Fruit fly (Drosophila melanogaster) whole organism, embryonic: Measurements from ENCODE around the gene Hpr1.

Experiments
- Antp ChIP-seq: fragments of 200-800 bp; sonication (Bioruptor generic); optimal IDR thresholded peaks from 3 replicates; lab custom pipeline; 2016; ENCODE audit warnings: missing biosample characterization, missing genetic modification characterization
- Asciz ChIP-seq: fragments of 200-800 bp; sonication (Bioruptor generic); optimal IDR thresholded peaks from 2 replicates; lab custom pipeline; 2017; ENCODE audit warnings: missing biosample characterization, mild to moderate bottlenecking, missing genetic modification characterization, missing genetic modification reagents
- Bteb2 ChIP-seq: fragments of 200-800 bp; sonication (Bioruptor generic); optimal IDR thresholded peaks from 2 replicates; lab custom pipeline; 2016; ENCODE audit warnings: missing biosample characterization, missing genetic modification characterization
- CG10274 ChIP-seq: fragments of 200-800 bp; sonication (Bioruptor generic); optimal IDR thresholded peaks from 3 replicates; lab custom pipeline; 2017; ENCODE audit warnings: missing biosample characterization, mild to moderate bottlenecking, missing genetic modification characterization
- CG10366 ChIP-seq: fragments of 200-800 bp; sonication (Bioruptor generic); IDR thresholded peaks from 2 replicates; pipeline ENCODE4 v1.3.6; 2022; ENCODE audit warnings: missing biosample characterization, missing genetic modification characterization
- CG10431 ChIP-seq: fragments of 200-800 bp; sonication (Bioruptor generic); optimal IDR thresholded peaks from 3 replicates; lab custom pipeline; 2018; ENCODE audit warnings: missing biosample characterization, mild to moderate bottlenecking, missing genetic modification characterization
- CG11247 ChIP-seq: fragments of 200-800 bp; sonication (Bioruptor generic); IDR thresholded peaks from 2 replicates; pipeline ENCODE4 v1.3.6; 2022; ENCODE audit warnings: missing biosample characterization, missing genetic modification characterization
- CG11398 ChIP-seq: fragments of 200-800 bp; sonication (Bioruptor generic); optimal IDR thresholded peaks from 2 replicates; lab custom pipeline; 2016; ENCODE audit warnings: missing biosample characterization, missing genetic modification characterization
- CG11456 ChIP-seq: fragments of 200-800 bp; sonication (Bioruptor generic); IDR thresholded peaks from 3 replicates; pipeline ENCODE4 v1.3.6; 2022; ENCODE audit warnings: missing biosample characterization, missing genetic modification characterization
- CG12659 ChIP-seq: fragments of 200-800 bp; sonication (Bioruptor generic); optimal IDR thresholded peaks from 3 replicates; lab custom pipeline; 2017; ENCODE audit warnings: mild to moderate bottlenecking, missing biosample characterization, missing genetic modification reagents, missing genetic modification characterization
- CG14667 ChIP-seq: fragments of 200-800 bp; sonication (Bioruptor generic); IDR thresholded peaks from 2 replicates; pipeline ENCODE4 v1.3.6; 2022; ENCODE audit warnings: missing biosample characterization, missing genetic modification characterization
- CG14965 ChIP-seq: fragments of 200-800 bp; sonication (Bioruptor generic); optimal IDR thresholded peaks from 2 replicates; lab custom pipeline; 2016; ENCODE audit warnings: missing biosample characterization, missing genetic modification characterization, borderline replicate concordance
- CG15073 ChIP-seq: fragments of 200-800 bp; sonication (Bioruptor generic); optimal IDR thresholded peaks from 2 replicates; lab custom pipeline; 2016; ENCODE audit warnings: missing biosample characterization, missing genetic modification characterization
- CG17612 ChIP-seq: fragments of 200-800 bp; sonication (Bioruptor generic); IDR thresholded peaks from 2 replicates; pipeline ENCODE4 v1.3.6; 2022; ENCODE audit warnings: missing biosample characterization, missing genetic modification characterization
- CG18476 ChIP-seq: fragments of 200-800 bp; sonication (Bioruptor generic); optimal IDR thresholded peaks from 2 replicates; lab custom pipeline; 2016; ENCODE audit warnings: missing biosample characterization, mild to moderate bottlenecking, missing genetic modification characterization
- CG18619 ChIP-seq: fragments of 200-800 bp; sonication (Bioruptor generic); optimal IDR thresholded peaks from 3 replicates; lab custom pipeline; 2017; ENCODE audit warnings: missing biosample characterization, mild to moderate bottlenecking, missing genetic modification characterization
- CG3726 ChIP-seq: fragments of 200-800 bp; sonication (Bioruptor generic); IDR thresholded peaks from 3 replicates; pipeline ENCODE4, ENCODE4 v1.3.6; 2022; ENCODE audit warnings: missing biosample characterization, missing genetic modification characterization
- CG4282 ChIP-seq: fragments of 200-800 bp; sonication (Bioruptor generic); optimal IDR thresholded peaks from 2 replicates; lab custom pipeline; 2016; ENCODE audit warnings: missing biosample characterization, missing genetic modification characterization
- CG4360 ChIP-seq: fragments of 200-800 bp; sonication (Bioruptor generic); IDR thresholded peaks from 2 replicates; pipeline ENCODE4 v1.3.6; 2022; ENCODE audit warnings: missing biosample characterization, missing genetic modification characterization
- CG7963 ChIP-seq: fragments of 200-800 bp; sonication (Bioruptor generic); IDR thresholded peaks from 3 replicates; pipeline ENCODE4 v1.3.6; 2022; ENCODE audit warnings: missing biosample characterization, missing genetic modification characterization; ENCODE audit not compliant: partially characterized antibody
- CG9817 ChIP-seq: fragments of 200-800 bp; sonication (Bioruptor generic); optimal IDR thresholded peaks from 2 replicates; lab custom pipeline; 2018; ENCODE audit warnings: missing biosample characterization, mild to moderate bottlenecking, missing genetic modification characterization, moderate library complexity
- CHES-1-like ChIP-seq: fragments of 200-800 bp; sonication (Bioruptor generic); optimal IDR thresholded peaks from 2 replicates; lab custom pipeline; 2016; ENCODE audit warnings: missing biosample characterization, missing genetic modification characterization
- CoRest ChIP-seq: fragments of 200-800 bp; sonication (Bioruptor generic); optimal IDR thresholded peaks from 3 replicates; lab custom pipeline; 2018; ENCODE audit warnings: missing biosample characterization, mild to moderate bottlenecking, missing genetic modification characterization, moderate library complexity
- D19B ChIP-seq: fragments of 200-800 bp; sonication (Bioruptor generic); optimal IDR thresholded peaks from 2 replicates; lab custom pipeline; 2017; ENCODE audit warnings: missing biosample characterization, mild to moderate bottlenecking, missing genetic modification characterization
- Dad ChIP-seq: fragments of 200-800 bp; sonication (Bioruptor generic); optimal IDR thresholded peaks from 3 replicates; lab custom pipeline; 2016; ENCODE audit warnings: missing biosample characterization, missing genetic modification characterization
- Ets65A ChIP-seq: fragments of 200-800 bp; sonication (Bioruptor generic); peaks from one replicate; lab custom pipeline; 2016; ENCODE audit warnings: missing biosample characterization, missing genetic modification characterization
- Hand ChIP-seq: fragments of 200-800 bp; sonication (Bioruptor generic); optimal IDR thresholded peaks from 2 replicates; lab custom pipeline; 2017; ENCODE audit warnings: mild to moderate bottlenecking, missing biosample characterization, missing genetic modification reagents, missing genetic modification characterization
- Hmx ChIP-seq: fragments of 200-800 bp; sonication (Bioruptor generic); optimal IDR thresholded peaks from 2 replicates; lab custom pipeline; 2016; ENCODE audit warnings: missing biosample characterization, missing genetic modification characterization
- Hr78 ChIP-seq, 2 experiments: fragments of 200-800 bp in 1 of 2; fragments of >200 bp in 1 of 2; sonication (Bioruptor generic) in 1 of 2; optimal IDR thresholded peaks; 2 replicates each; lab custom pipeline; 2017 to 2019; ENCODE audit warnings: missing biosample characterization in 2 of 2, missing genetic modification characterization in 2 of 2, mild to moderate bottlenecking in 1 of 2, moderate library complexity in 1 of 2
- Mad ChIP-seq: fragments of 200-800 bp; sonication (Bioruptor generic); optimal IDR thresholded peaks from 2 replicates; lab custom pipeline; 2016; ENCODE audit warnings: missing biosample characterization, missing genetic modification characterization
- Ptx1 ChIP-seq: fragments of 200-800 bp; sonication (Bioruptor generic); IDR thresholded peaks from 2 replicates; pipeline ENCODE4 v1.3.6; 2022; ENCODE audit warnings: missing biosample characterization, missing genetic modification characterization
- Rfx ChIP-seq: fragments of 200-800 bp; sonication (Bioruptor generic); IDR thresholded peaks from 2 replicates; pipeline ENCODE4 v1.3.6; 2022; ENCODE audit warnings: missing biosample characterization, missing genetic modification characterization
- Six4 ChIP-seq: fragments of 200-800 bp; sonication (Bioruptor generic); optimal IDR thresholded peaks from 2 replicates; lab custom pipeline; 2016; ENCODE audit warnings: missing biosample characterization, missing genetic modification characterization
- TFAM ChIP-seq: fragments of 200-800 bp; sonication (Bioruptor generic); optimal IDR thresholded peaks from 2 replicates; lab custom pipeline; 2017; ENCODE audit warnings: missing biosample characterization, missing genetic modification characterization, inconsistent platforms
- bbx ChIP-seq: fragments of 200-800 bp; sonication (Bioruptor generic); IDR thresholded peaks from 2 replicates; pipeline ENCODE4 v1.3.6; 2022; ENCODE audit warnings: missing biosample characterization, missing genetic modification characterization; ENCODE audit not compliant: partially characterized antibody
- chm ChIP-seq: fragments of 200-800 bp; sonication (Bioruptor generic); IDR thresholded peaks from 2 replicates; pipeline ENCODE4 v1.3.6; 2022; ENCODE audit warnings: missing biosample characterization, missing genetic modification characterization
- cwo ChIP-seq: fragments of 200-800 bp; sonication (Bioruptor generic); optimal IDR thresholded peaks from 3 replicates; lab custom pipeline; 2017; ENCODE audit warnings: missing biosample characterization, missing genetic modification characterization, mild to moderate bottlenecking, moderate library complexity, missing genetic modification reagents
- disco-r ChIP-seq: fragments of 200-800 bp; sonication (Bioruptor generic); optimal IDR thresholded peaks from 2 replicates; lab custom pipeline; 2016; ENCODE audit warnings: missing biosample characterization, missing genetic modification characterization
- dysf ChIP-seq: fragments of 200-800 bp; sonication (Bioruptor generic); IDR thresholded peaks from 3 replicates; pipeline ENCODE4 v1.3.6; 2022; ENCODE audit warnings: missing biosample characterization, missing genetic modification characterization
- ftz-f1 ChIP-seq: fragments of 200-800 bp; sonication (Bioruptor generic); optimal IDR thresholded peaks from 2 replicates; lab custom pipeline; 2016; ENCODE audit warnings: missing biosample characterization, missing genetic modification characterization
- gce ChIP-seq: fragments of 200-800 bp; sonication (Bioruptor generic); IDR thresholded peaks from 3 replicates; pipeline ENCODE4 v1.3.6; 2022; ENCODE audit warnings: missing biosample characterization, missing genetic modification characterization
- gro ChIP-seq: fragments of 200-800 bp; sonication (Bioruptor generic); optimal IDR thresholded peaks from 2 replicates; lab custom pipeline; 2016; ENCODE audit warnings: missing biosample characterization, missing genetic modification characterization
- her ChIP-seq: fragments of 200-800 bp; sonication (Bioruptor generic); optimal IDR thresholded peaks from 2 replicates; lab custom pipeline; 2016; ENCODE audit warnings: missing biosample characterization, missing genetic modification characterization
- jigr1 ChIP-seq: fragments of 200-800 bp; sonication (Bioruptor generic); IDR thresholded peaks from 3 replicates; pipeline ENCODE4 v1.3.6; 2022; ENCODE audit warnings: missing biosample characterization, missing genetic modification characterization
- kah ChIP-seq: fragments of 200-800 bp; sonication (Bioruptor generic); optimal IDR thresholded peaks from 2 replicates; lab custom pipeline; 2018; ENCODE audit warnings: missing biosample characterization, mild to moderate bottlenecking, missing genetic modification characterization
- knrl ChIP-seq: fragments of 200-800 bp; sonication (Bioruptor generic); IDR thresholded peaks from 3 replicates; pipeline ENCODE4 v1.3.6; 2022; ENCODE audit warnings: missing biosample characterization, missing genetic modification characterization; ENCODE audit not compliant: partially characterized antibody
- odd ChIP-seq: fragments of 200-800 bp; sonication (Bioruptor generic); optimal IDR thresholded peaks from 2 replicates; lab custom pipeline; 2017; ENCODE audit warnings: missing biosample characterization, mild to moderate bottlenecking, missing genetic modification characterization
- pum ChIP-seq: fragments of 200-800 bp; sonication (Bioruptor generic); optimal IDR thresholded peaks from 2 replicates; lab custom pipeline; 2016; ENCODE audit warnings: missing biosample characterization, missing genetic modification characterization
- slbo ChIP-seq: fragments of 200-800 bp; sonication (Bioruptor generic); IDR thresholded peaks from 2 replicates; pipeline ENCODE4 v1.3.6; 2022; ENCODE audit warnings: missing biosample characterization, missing genetic modification characterization
- tll ChIP-seq, 2 experiments: fragments of 200-800 bp in 1 of 2; fragments of >200 bp in 1 of 2; sonication (Bioruptor generic) in 1 of 2; optimal IDR thresholded peaks; 2 replicates each; lab custom pipeline; 2017 to 2019; ENCODE audit warnings: missing biosample characterization in 2 of 2, missing genetic modification characterization in 2 of 2, mild to moderate bottlenecking in 1 of 2, moderate library complexity in 1 of 2
- unc-4 ChIP-seq: fragments of 200-800 bp; sonication (Bioruptor generic); IDR thresholded peaks from 2 replicates; pipeline ENCODE4 v1.3.6; 2022; ENCODE audit warnings: missing biosample characterization, missing genetic modification characterization; ENCODE audit not compliant: partially characterized antibody

The Hpr1 gene

dm6 chr3R:5791497-5791896 lies 29.7 kb downstream of the Hpr1 start, which contains the start of gene Hpf1 (continued):
- TF ChIP-seq CG10274 (peak; percentile 93), slbo (peak; percentile 99), CHES-1-like (GFP tag; lab: Kevin White, UChicago) (peak; percentile 99), CG11398 (peak; percentile 98), gce (GFP tag; lab: Robert Waterston, UW) (peak; percentile 95), jigr1 (GFP tag; lab: Robert Waterston, UW) (peak; percentile 95), CG7963 (GFP tag; lab: Robert Waterston, UW) (no peak), CoRest (tag; lab: Kevin White, UChicago) (peak; percentile 99), kah (GFP tag; lab: Kevin White, UChicago) (peak; percentile 92), gro (GFP tag; lab: Kevin White, UChicago) (peak; percentile 99), cwo (GFP tag; lab: Kevin White, UChicago) (peak; percentile 96), ftz-f1 (GFP tag; lab: Kevin White, UChicago) (peak; percentile 72), Antp (GFP tag; lab: Kevin White, UChicago) (peak; percentile 99), dysf (peak; percentile 99), CG4360 (GFP tag; lab: Robert Waterston, UW) (peak; percentile 73), Ptx1 (GFP tag; lab: Robert Waterston, UW) (peak; percentile 99), chm (GFP tag; lab: Robert Waterston, UW) (peak; percentile 95), Ets65A (GFP tag; lab: Kevin White, UChicago) (peak; percentile 100), CG15073 (GFP tag; lab: Kevin White, UChicago) (peak; percentile 86), bbx (GFP tag; lab: Robert Waterston, UW) (no peak), CG18476 (GFP tag; lab: Kevin White, UChicago) (peak; percentile 96), CG10366 (GFP tag; lab: Robert Waterston, UW) (peak; percentile 97), unc-4 (GFP tag; lab: Robert Waterston, UW) (no peak), Bteb2 (GFP tag; lab: Kevin White, UChicago) (peak; percentile 99), CG12659 (GFP tag; lab: Kevin White, UChicago) (peak; percentile 99), Dad (GFP tag; lab: Kevin White, UChicago) (peak; percentile 98), Asciz (peak; percentile 96), CG3726 (peak; percentile 96), her (peak; percentile 96), disco-r (GFP tag; lab: Kevin White, UChicago) (peak; percentile 98), tll (GFP tag; optimal IDR thresholded peaks at IDR 0.05; lab: Kevin White, UChicago) (peak; percentile 24 to 91), Hmx (GFP tag; lab: Kevin White, UChicago) (peak; percentile 95), CG11456 (peak; percentile 98), CG11247 (GFP tag; lab: Robert Waterston, UW) (peak; percentile 97), D19B (GFP tag; lab: Kevin White, UChicago) (peak; percentile 95), knrl (no peak), CG18619 (peak; percentile 98), Hand (GFP tag; lab: Kevin White, UChicago) (peak; percentile 96), CG9817 (tag; lab: Kevin White, UChicago) (peak; percentile 98), CG14667 (GFP tag; lab: Robert Waterston, UW) (peak; percentile 96), TFAM (GFP tag; lab: Kevin White, UChicago) (peak; percentile 87), CG17612 (peak; percentile 95), Mad (GFP tag; lab: Kevin White, UChicago) (peak; percentile 98), CG10431 (GFP tag; lab: Kevin White, UChicago) (peak; percentile 74), Six4 (GFP tag; lab: Kevin White, UChicago) (peak; percentile 98), Hr78 (GFP tag; optimal IDR thresholded peaks at IDR 0.05; lab: Kevin White, UChicago) (no peak), CG14965 (GFP tag; lab: Kevin White, UChicago) (peak; percentile 88), Rfx (GFP tag; lab: Robert Waterston, UW) (peak; percentile 99), odd (GFP tag; lab: Kevin White, UChicago) (peak; percentile 96), CG4282 (GFP tag; lab: Kevin White, UChicago) (peak; percentile 97), pum (GFP tag; lab: Kevin White, UChicago) (peak; percentile 98)
